Fruit fly (Drosophila melanogaster) whole organism, embryonic: ENCODE data around the gene CG33098.

Experiments
- Awh ChIP-seq: fragments of 200-800 bp; sonication (Bioruptor generic); IDR thresholded peaks from 2 replicates; pipeline ENCODE4, ENCODE4 v1.3.6; 2022; ENCODE audit warnings: missing biosample characterization, missing genetic modification characterization
- Bdp1 ChIP-seq: fragments of 200-800 bp; sonication (Bioruptor generic); optimal IDR thresholded peaks from 3 replicates; lab custom pipeline; 2016; ENCODE audit warnings: missing biosample characterization, missing genetic modification characterization
- CG1024 ChIP-seq: fragments of 200-800 bp; sonication (Bioruptor generic); IDR thresholded peaks from 2 replicates; pipeline ENCODE4 v1.3.6; 2022; ENCODE audit warnings: missing biosample characterization, missing genetic modification characterization
- CG10366 ChIP-seq: fragments of 200-800 bp; sonication (Bioruptor generic); IDR thresholded peaks from 2 replicates; pipeline ENCODE4 v1.3.6; 2022; ENCODE audit warnings: missing biosample characterization, missing genetic modification characterization
- CG11247 ChIP-seq: fragments of 200-800 bp; sonication (Bioruptor generic); IDR thresholded peaks from 2 replicates; pipeline ENCODE4 v1.3.6; 2022; ENCODE audit warnings: missing biosample characterization, missing genetic modification characterization
- CG11723 ChIP-seq: fragments of 200-800 bp; sonication (Bioruptor generic); optimal IDR thresholded peaks from 2 replicates; lab custom pipeline; 2017; ENCODE audit warnings: missing biosample characterization, mild to moderate bottlenecking, missing genetic modification characterization
- CG12155 ChIP-seq: fragments of 200-800 bp; sonication (Bioruptor generic); optimal IDR thresholded peaks from 3 replicates; lab custom pipeline; 2016; ENCODE audit warnings: missing biosample characterization, missing genetic modification characterization
- CG12659 ChIP-seq: fragments of 200-800 bp; sonication (Bioruptor generic); optimal IDR thresholded peaks from 3 replicates; lab custom pipeline; 2017; ENCODE audit warnings: mild to moderate bottlenecking, missing biosample characterization, missing genetic modification reagents, missing genetic modification characterization
- CG12942 ChIP-seq: fragments of 200-800 bp; sonication (Bioruptor generic); optimal IDR thresholded peaks from 3 replicates; lab custom pipeline; 2016; ENCODE audit warnings: missing biosample characterization, missing genetic modification characterization
- CG13296 ChIP-seq: fragments of 200-800 bp; sonication (Bioruptor generic); optimal IDR thresholded peaks from 3 replicates; lab custom pipeline; 2018; ENCODE audit warnings: missing biosample characterization, mild to moderate bottlenecking, missing genetic modification characterization
- CG13624 ChIP-seq: fragments of 200-800 bp; sonication (Bioruptor generic); optimal IDR thresholded peaks from 2 replicates; lab custom pipeline; 2016; ENCODE audit warnings: missing biosample characterization, missing genetic modification characterization
- CG15479 ChIP-seq: fragments of 200-800 bp; sonication (Bioruptor generic); optimal IDR thresholded peaks from 3 replicates; lab custom pipeline; 2019; ENCODE audit warnings: missing biosample characterization, mild to moderate bottlenecking, missing genetic modification characterization, moderate library complexity
- CG32767 ChIP-seq: fragments of 200-800 bp; sonication (Bioruptor generic); IDR thresholded peaks from 2 replicates; pipeline ENCODE4 v1.3.6; 2022; ENCODE audit warnings: missing biosample characterization, missing genetic modification characterization
- CG3726 ChIP-seq: fragments of 200-800 bp; sonication (Bioruptor generic); IDR thresholded peaks from 3 replicates; pipeline ENCODE4, ENCODE4 v1.3.6; 2022; ENCODE audit warnings: missing biosample characterization, missing genetic modification characterization
- CG7271 ChIP-seq: fragments of 200-800 bp; sonication (Bioruptor generic); optimal IDR thresholded peaks from 2 replicates; lab custom pipeline; 2018; ENCODE audit warnings: missing biosample characterization, mild to moderate bottlenecking, missing genetic modification characterization, moderate library complexity
- CG7556 ChIP-seq: fragments of 200-800 bp; sonication (Bioruptor generic); optimal IDR thresholded peaks from 2 replicates; lab custom pipeline; 2017; ENCODE audit warnings: missing biosample characterization, mild to moderate bottlenecking, missing genetic modification characterization
- CG8089 ChIP-seq: fragments of 200-800 bp; sonication (Bioruptor generic); optimal IDR thresholded peaks from 3 replicates; lab custom pipeline; 2016; ENCODE audit warnings: missing biosample characterization, missing genetic modification characterization
- CG8281 ChIP-seq: fragments of 200-800 bp; sonication (Bioruptor generic); optimal IDR thresholded peaks from 2 replicates; lab custom pipeline; 2018; ENCODE audit warnings: missing biosample characterization, mild to moderate bottlenecking, missing genetic modification characterization, moderate library complexity
- CG8478 ChIP-seq: fragments of >200 bp; optimal IDR thresholded peaks from 2 replicates; lab custom pipeline; 2018
- CrebB ChIP-seq: fragments of 200-800 bp; sonication (Bioruptor generic); optimal IDR thresholded peaks from 3 replicates; lab custom pipeline; 2018; ENCODE audit warnings: missing biosample characterization, mild to moderate bottlenecking, missing genetic modification characterization
- Dll ChIP-seq: fragments of 200-800 bp; sonication (Bioruptor generic); IDR thresholded peaks from 4 replicates; pipeline ENCODE4 v1.3.6; 2022; ENCODE audit warnings: missing biosample characterization, missing genetic modification characterization; ENCODE audit not compliant: partially characterized antibody
- Doc3 ChIP-seq: fragments of 200-800 bp; sonication (Bioruptor generic); IDR thresholded peaks from 3 replicates; pipeline ENCODE4 v1.3.6; 2022; ENCODE audit warnings: missing biosample characterization, missing genetic modification characterization; ENCODE audit not compliant: partially characterized antibody
- Dref ChIP-seq: fragments of 200-800 bp; sonication (Bioruptor generic); IDR thresholded peaks from 2 replicates; pipeline ENCODE4 v1.3.6; 2022; ENCODE audit warnings: missing biosample characterization, missing genetic modification characterization
- E2f1 ChIP-seq: fragments of 200-800 bp; sonication (Bioruptor generic); IDR thresholded peaks from 2 replicates; pipeline ENCODE4 v1.3.6; 2022; ENCODE audit warnings: missing biosample characterization, missing genetic modification characterization
- E2f2 ChIP-seq: fragments of 200-800 bp; sonication (Bioruptor generic); IDR thresholded peaks from 2 replicates; pipeline ENCODE4 v1.3.6; 2022; ENCODE audit warnings: missing biosample characterization, missing genetic modification characterization
- Gug ChIP-seq: fragments of 200-800 bp; sonication (Bioruptor generic); IDR thresholded peaks from 4 replicates; pipeline ENCODE4 v1.3.6; 2022; ENCODE audit warnings: missing biosample characterization, missing genetic modification characterization
- HLH4C ChIP-seq: fragments of 200-800 bp; sonication (Bioruptor generic); IDR thresholded peaks from 3 replicates; pipeline ENCODE4 v1.3.6; 2022; ENCODE audit warnings: missing biosample characterization, missing genetic modification characterization; ENCODE audit not compliant: partially characterized antibody
- Hr3 ChIP-seq: fragments of 200-800 bp; sonication (Bioruptor generic); optimal IDR thresholded peaks from 3 replicates; lab custom pipeline; 2016; ENCODE audit warnings: missing biosample characterization, missing genetic modification characterization
- Mes4 ChIP-seq: fragments of 200-800 bp; sonication (Bioruptor generic); optimal IDR thresholded peaks from 2 replicates; lab custom pipeline; 2016; ENCODE audit warnings: missing biosample characterization, missing genetic modification characterization
- Myb ChIP-seq: fragments of 200-800 bp; sonication (Bioruptor generic); optimal IDR thresholded peaks from 2 replicates; lab custom pipeline; 2016; ENCODE audit warnings: missing biosample characterization, missing genetic modification characterization
- Neu2 ChIP-seq: fragments of 200-800 bp; sonication (Bioruptor generic); optimal IDR thresholded peaks from 3 replicates; lab custom pipeline; 2016; ENCODE audit warnings: missing biosample characterization, missing genetic modification characterization, borderline replicate concordance
- Oli ChIP-seq: fragments of 200-800 bp; sonication (Bioruptor generic); optimal IDR thresholded peaks from 2 replicates; lab custom pipeline; 2018; ENCODE audit warnings: missing biosample characterization, mild to moderate bottlenecking, missing genetic modification characterization, moderate library complexity
- Vsx1 ChIP-seq: fragments of 200-800 bp; sonication (Bioruptor generic); optimal IDR thresholded peaks from 2 replicates; lab custom pipeline; 2017; ENCODE audit warnings: missing biosample characterization, mild to moderate bottlenecking, missing genetic modification characterization, missing genetic modification reagents
- YL-1 ChIP-seq: fragments of 200-800 bp; sonication (Bioruptor generic); optimal IDR thresholded peaks from 3 replicates; lab custom pipeline; 2017; ENCODE audit warnings: missing biosample characterization, mild to moderate bottlenecking, missing genetic modification characterization
- ab ChIP-seq: fragments of 200-800 bp; sonication (Bioruptor generic); optimal IDR thresholded peaks from 2 replicates; lab custom pipeline; 2016; ENCODE audit warnings: missing biosample characterization, missing genetic modification characterization
- ash1 ChIP-seq: fragments of 200-800 bp; sonication (Bioruptor generic); optimal IDR thresholded peaks from 2 replicates; lab custom pipeline; 2018; ENCODE audit warnings: missing biosample characterization, mild to moderate bottlenecking, missing genetic modification characterization
- bbx ChIP-seq: fragments of 200-800 bp; sonication (Bioruptor generic); IDR thresholded peaks from 2 replicates; pipeline ENCODE4 v1.3.6; 2022; ENCODE audit warnings: missing biosample characterization, missing genetic modification characterization; ENCODE audit not compliant: partially characterized antibody
- caup ChIP-seq: fragments of 200-800 bp; sonication (Bioruptor generic); optimal IDR thresholded peaks from 3 replicates; lab custom pipeline; 2017; ENCODE audit warnings: missing biosample characterization, mild to moderate bottlenecking, missing genetic modification characterization, moderate library complexity; ENCODE audit not compliant: severe bottlenecking
- cwo ChIP-seq: fragments of 200-800 bp; sonication (Bioruptor generic); optimal IDR thresholded peaks from 3 replicates; lab custom pipeline; 2017; ENCODE audit warnings: missing biosample characterization, missing genetic modification characterization, mild to moderate bottlenecking, moderate library complexity, missing genetic modification reagents
- disco-r ChIP-seq: fragments of 200-800 bp; sonication (Bioruptor generic); optimal IDR thresholded peaks from 2 replicates; lab custom pipeline; 2016; ENCODE audit warnings: missing biosample characterization, missing genetic modification characterization
- dpn ChIP-seq, 2 experiments: fragments of 200-800 bp; sonication (Bioruptor generic); optimal IDR thresholded peaks; 3 replicates each; lab custom pipeline; 2016; ENCODE audit warnings: missing biosample characterization in 2 of 2, missing genetic modification characterization in 2 of 2
- exex ChIP-seq: fragments of 200-800 bp; sonication (Bioruptor generic); optimal IDR thresholded peaks from 4 replicates; lab custom pipeline; 2018; ENCODE audit warnings: missing biosample characterization, mild to moderate bottlenecking, missing genetic modification characterization, moderate library complexity
- grn ChIP-seq: fragments of 200-800 bp; sonication (Bioruptor generic); optimal IDR thresholded peaks from 3 replicates; lab custom pipeline; 2017; ENCODE audit warnings: missing biosample characterization, missing genetic modification characterization
- h ChIP-seq: fragments of >200 bp; optimal IDR thresholded peaks from 2 replicates; lab custom pipeline; 2017
- mirr ChIP-seq: fragments of 200-800 bp; sonication (Bioruptor generic); optimal IDR thresholded peaks from 3 replicates; lab custom pipeline; 2018; ENCODE audit warnings: missing biosample characterization, mild to moderate bottlenecking, missing genetic modification characterization
- nerfin-2 ChIP-seq: fragments of 200-800 bp; sonication (Bioruptor generic); IDR thresholded peaks from 2 replicates; pipeline ENCODE4 v1.3.6; 2022; ENCODE audit warnings: missing biosample characterization, missing genetic modification characterization; ENCODE audit not compliant: partially characterized antibody
- nmo ChIP-seq: fragments of 200-800 bp; sonication (Bioruptor generic); optimal IDR thresholded peaks from 2 replicates; lab custom pipeline; 2018; ENCODE audit warnings: missing biosample characterization, mild to moderate bottlenecking, missing genetic modification characterization, moderate library complexity
- slbo ChIP-seq: fragments of 200-800 bp; sonication (Bioruptor generic); IDR thresholded peaks from 2 replicates; pipeline ENCODE4 v1.3.6; 2022; ENCODE audit warnings: missing biosample characterization, missing genetic modification characterization
- wdn ChIP-seq: fragments of 200-800 bp; sonication (Bioruptor generic); IDR thresholded peaks from 2 replicates; pipeline ENCODE4 v1.3.6; 2022; ENCODE audit warnings: missing biosample characterization, missing genetic modification characterization
- wor ChIP-seq: fragments of 200-800 bp; sonication (Bioruptor generic); IDR thresholded peaks from 2 replicates; pipeline ENCODE4 v1.3.6; 2022; ENCODE audit warnings: missing biosample characterization, missing genetic modification characterization

CG33098 gene

DNA sequence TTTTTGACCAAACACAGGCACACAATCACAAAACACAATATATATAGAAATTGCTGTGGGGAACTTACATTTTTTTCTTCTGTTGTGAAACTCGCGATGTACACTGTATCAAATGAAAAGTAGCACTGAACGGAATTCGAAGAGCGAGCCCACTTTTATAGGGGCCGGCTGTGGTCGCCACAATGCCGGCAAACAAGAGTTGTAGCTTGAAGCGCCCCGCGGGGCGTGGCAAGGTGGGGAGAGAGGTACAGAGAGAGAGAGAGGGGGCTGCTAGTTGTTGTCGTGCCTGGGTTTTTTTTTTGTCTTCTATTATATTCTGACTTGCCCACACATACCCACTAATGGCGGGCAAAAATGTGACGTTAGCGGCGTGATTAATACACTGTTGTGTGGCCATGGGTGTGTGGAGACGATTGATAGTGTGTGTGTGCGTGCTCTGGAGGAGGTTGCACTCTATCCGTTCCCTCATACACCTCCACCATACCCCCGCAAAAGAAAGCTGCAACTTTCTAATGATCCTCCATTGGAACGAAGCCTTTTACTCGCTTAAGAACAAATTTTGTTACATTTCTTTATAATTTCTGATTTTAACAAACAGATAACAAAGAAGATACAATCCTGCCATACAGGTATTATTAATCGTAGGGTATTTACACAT is 17.7 kb upstream of the CG33098 start, which contains the start of gene GstD1 (continued):
- peak; percentile 28 for TF ChIP-seq caup (GFP tag; lab: Kevin White, UChicago)
- no peak for TF ChIP-seq CG15479
- TF ChIP-seq CG13296: no peak
- no peak for TF ChIP-seq Vsx1 (GFP tag; lab: Kevin White, UChicago)
- peak; percentile 18 for TF ChIP-seq exex (tag; lab: Kevin White, UChicago)
- TF ChIP-seq Hr3 (GFP tag; lab: Kevin White, UChicago): peak; percentile 39
- no peak for TF ChIP-seq CrebB (tag; lab: Kevin White, UChicago)
- peak; percentile 58 for TF ChIP-seq ab (GFP tag; lab: Kevin White, UChicago)
- TF ChIP-seq CG12155: peak; percentile 42
- no peak for TF ChIP-seq CG1024
- TF ChIP-seq bbx (GFP tag; lab: Robert Waterston, UW): 0 out of 2 replicates have a peak, but pooled peaks have one; percentile 28
- no peak for TF ChIP-seq CG8089
- TF ChIP-seq Doc3 (GFP tag; lab: Robert Waterston, UW): no peak
- TF ChIP-seq CG12659 (GFP tag; lab: Kevin White, UChicago): peak; percentile 23
- no peak for TF ChIP-seq Gug (GFP tag; lab: Robert Waterston, UW)
- TF ChIP-seq grn (GFP tag; lab: Kevin White, UChicago): no peak
- TF ChIP-seq CG32767 (GFP tag; lab: Robert Waterston, UW): no peak
- no peak for TF ChIP-seq Dref
- peak; percentile 54; the same call in 1 of the 4 replicates for TF ChIP-seq Dll (GFP tag; lab: Robert Waterston, UW)
- TF ChIP-seq dpn (GFP tag; optimal IDR thresholded peaks at IDR 0.05; lab: Kevin White, UChicago): no peak
- TF ChIP-seq CG11723: no peak
- no peak for TF ChIP-seq Mes4 (GFP tag; lab: Kevin White, UChicago)
- peak; percentile 43 for TF ChIP-seq mirr (GFP tag; lab: Kevin White, UChicago)
- no peak for TF ChIP-seq h
- no peak for TF ChIP-seq ash1 (GFP tag; lab: Kevin White, UChicago)
- TF ChIP-seq CG7556 (GFP tag; lab: Kevin White, UChicago): peak; percentile 53
- no peak for TF ChIP-seq wor (GFP tag; lab: Robert Waterston, UW)
- TF ChIP-seq CG8281 (tag; lab: Kevin White, UChicago): no peak
- TF ChIP-seq Myb (GFP tag; lab: Kevin White, UChicago): peak; percentile 4
- TF ChIP-seq cwo (GFP tag; lab: Kevin White, UChicago): peak; percentile 47
- TF ChIP-seq HLH4C: peak; percentile 42; the same call in 1 of the 3 replicates
- no peak for TF ChIP-seq CG7271
- peak; percentile 51 for TF ChIP-seq E2f1
- TF ChIP-seq Awh: no peak
- no peak for TF ChIP-seq Bdp1 (GFP tag; lab: Kevin White, UChicago)
- TF ChIP-seq CG13624 (GFP tag; lab: Kevin White, UChicago): peak; percentile 21
- TF ChIP-seq wdn (GFP tag; lab: Robert Waterston, UW): no peak; the same call in 1 of the 2 replicates
- peak; percentile 41 for TF ChIP-seq Oli (tag; lab: Kevin White, UChicago)
- TF ChIP-seq nmo (GFP tag; lab: Kevin White, UChicago): peak; percentile 54
- no peak for TF ChIP-seq CG3726 (GFP tag; lab: Robert Waterston, UW)
- TF ChIP-seq nerfin-2 (GFP tag; lab: Robert Waterston, UW): no peak
- TF ChIP-seq CG8478 (lab: Kevin White, UChicago): no peak
- 0 out of 2 replicates have a peak, but pooled peaks have one; percentile 25 for TF ChIP-seq E2f2 (GFP tag; lab: Robert Waterston, UW)
- TF ChIP-seq CG11247 (GFP tag; lab: Robert Waterston, UW): peak; percentile 43; the same call in 1 of the 2 replicates
- no peak; the same call in none of the 2 replicates for TF ChIP-seq slbo
- no peak for TF ChIP-seq Neu2 (GFP tag; lab: Kevin White, UChicago)
- no peak for TF ChIP-seq disco-r
- no peak for TF ChIP-seq CG12942 (GFP tag; lab: Kevin White, UChicago)
- peak; percentile 21; the same call in 1 of the 2 replicates for TF ChIP-seq CG10366 (GFP tag; lab: Robert Waterston, UW)
- no peak for TF ChIP-seq YL-1 (GFP tag; lab: Kevin White, UChicago)
